Worm (Caenorhabditis elegans) whole organism, L1 larva: ENCODE measurements around the gene F19F10.14.

Experiments
- aha-1 ChIP-seq: fragments of 150-350 bp; optimal IDR thresholded peaks from 2 replicates; lab custom pipeline; 2014; ENCODE audit warnings: missing biosample characterization, missing genetic modification characterization
- ama-1 ChIP-seq: fragments of 150-350 bp; optimal IDR thresholded peaks from 2 replicates; lab custom pipeline; 2014
- elt-2 ChIP-seq: sonication (generic microtip); optimal IDR thresholded peaks from 2 replicates; lab custom pipeline; 2016; ENCODE audit warnings: missing genetic modification characterization, mild to moderate bottlenecking, inconsistent platforms, missing compliant biosample characterization, missing genetic modification reagents
- elt-3 ChIP-seq, 6 experiments: fragments of 150-350 bp in 1 of 6; sonication (generic microtip); optimal IDR thresholded peaks; 2 replicates each; lab custom pipeline; 2017 to 2018; ENCODE audit warnings: missing biosample characterization in 6 of 6, missing genetic modification characterization in 6 of 6, inconsistent platforms in 1 of 6
- fkh-4 ChIP-seq: sonication (generic microtip); optimal IDR thresholded peaks from 2 replicates; lab custom pipeline; 2016; ENCODE audit warnings: missing compliant biosample characterization, missing genetic modification characterization, borderline replicate concordance
- lin-39 ChIP-seq: fragments of 150-350 bp; optimal IDR thresholded peaks from 2 replicates; lab custom pipeline; 2014; ENCODE audit warnings: missing biosample characterization, missing genetic modification reagents, missing genetic modification characterization
- mef-2 ChIP-seq: fragments of 150-350 bp; optimal IDR thresholded peaks from 2 replicates; lab custom pipeline; 2014; ENCODE audit warnings: missing biosample characterization, missing genetic modification characterization
- nhr-90 ChIP-seq: sonication (generic microtip); optimal IDR thresholded peaks from 2 replicates; lab custom pipeline; 2016; ENCODE audit warnings: mild to moderate bottlenecking, missing genetic modification characterization, missing compliant biosample characterization; ENCODE audit not compliant: poor library complexity
- skn-1 ChIP-seq: fragments of 150-350 bp; optimal IDR thresholded peaks from 2 replicates; lab custom pipeline; 2014; ENCODE audit warnings: missing biosample characterization, missing genetic modification characterization
- snpc-4 ChIP-seq: fragments of 150-350 bp; optimal IDR thresholded peaks from 2 replicates; lab custom pipeline; 2014; ENCODE audit warnings: missing biosample characterization, missing genetic modification characterization
- sup-37 ChIP-seq: fragments of 200-800 bp; sonication (Bioruptor generic); optimal IDR thresholded peaks from 2 replicates; lab custom pipeline; 2018; ENCODE audit warnings: mild to moderate bottlenecking, missing genetic modification characterization, missing compliant biosample characterization
- ztf-11 ChIP-seq, 2 experiments: sonication (generic microtip); optimal IDR thresholded peaks; 2 replicates each; lab custom pipeline; 2016 to 2017; ENCODE audit warnings: missing genetic modification characterization in 2 of 2, missing biosample characterization in 1 of 2, missing compliant biosample characterization in 1 of 2

DNA sequence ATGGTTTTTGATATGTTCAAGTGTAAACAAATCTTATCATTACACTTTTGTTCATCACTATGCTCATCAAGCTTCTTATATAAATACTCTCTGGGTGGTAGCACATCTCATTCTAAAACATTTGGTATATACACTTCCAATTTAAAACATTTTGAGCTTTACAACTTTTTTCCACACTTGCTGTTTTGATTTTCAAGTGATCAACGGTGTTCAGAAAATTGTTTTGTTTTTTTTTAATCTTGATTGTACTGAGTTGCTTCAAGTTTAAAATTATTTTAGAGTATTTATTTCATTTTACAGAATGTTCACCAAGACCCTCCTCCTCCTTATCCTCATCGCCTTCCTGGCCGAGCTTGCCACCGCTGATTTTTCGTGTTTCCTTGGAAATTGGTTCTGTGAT, 42.0 kb downstream of the F19F10.14 start, which contains the start of gene C54F6.5:
- TF ChIP-seq ztf-11 (tag; optimal IDR thresholded peaks at IDR 0.05; lab: Kevin White, UChicago) (no peak), elt-2 (tag; lab: Kevin White, UChicago) (no peak), nhr-90 (tag; lab: Kevin White, UChicago) (no peak), ama-1 (lab: Kevin White, UChicago) (no peak), skn-1 (tag; lab: Kevin White, UChicago) (no peak), mef-2 (tag; lab: Kevin White, UChicago) (no peak), sup-37 (GFP tag; lab: Kevin White, UChicago) (no peak), elt-3 (tag; optimal IDR thresholded peaks at IDR 0.05; lab: Kevin White, UChicago) (no peak), aha-1 (tag; lab: Kevin White, UChicago) (no peak), lin-39 (tag; lab: Kevin White, UChicago) (no peak), snpc-4 (tag; lab: Kevin White, UChicago) (no peak), fkh-4 (tag; lab: Kevin White, UChicago) (no peak)
